Worm (Caenorhabditis elegans) whole organism, mixed stage, embryonic: Measurements from ENCODE around the gene rabr-2.

Source experiments
- M03D4.4 ChIP-seq: sonication (generic microtip); optimal IDR thresholded peaks from 2 replicates; lab custom pipeline; 2017; ENCODE audit warnings: mild to moderate bottlenecking, missing genetic modification characterization, missing compliant biosample characterization
- ceh-39 ChIP-seq: fragments of 150-350 bp; optimal IDR thresholded peaks from 2 replicates; lab custom pipeline; 2014; ENCODE audit warnings: missing biosample characterization, missing genetic modification characterization
- ceh-43 ChIP-seq: fragments of 200-800 bp; sonication (Bioruptor generic); optimal IDR thresholded peaks from 2 replicates; lab custom pipeline; 2018; ENCODE audit warnings: mild to moderate bottlenecking, missing genetic modification characterization, moderate library complexity, missing compliant biosample characterization
- ceh-83 ChIP-seq: fragments of 200-800 bp; sonication (Bioruptor generic); optimal IDR thresholded peaks from 2 replicates; lab custom pipeline; 2018; ENCODE audit warnings: mild to moderate bottlenecking, missing genetic modification characterization, missing compliant biosample characterization
- ces-1 ChIP-seq: fragments of 150-350 bp; optimal IDR thresholded peaks from 2 replicates; lab custom pipeline; 2014; ENCODE audit warnings: missing biosample characterization, missing genetic modification reagents, missing genetic modification characterization
- cnd-1 ChIP-seq: fragments of 200-800 bp; sonication (Bioruptor generic); optimal IDR thresholded peaks from 2 replicates; lab custom pipeline; 2018; ENCODE audit warnings: mild to moderate bottlenecking, missing genetic modification characterization, missing compliant biosample characterization
- drap-1 ChIP-seq: fragments of 200-800 bp; sonication (Bioruptor generic); optimal IDR thresholded peaks from 3 replicates; lab custom pipeline; 2018; ENCODE audit warnings: mild to moderate bottlenecking, missing genetic modification characterization, missing compliant biosample characterization
- elt-1 ChIP-seq: sonication (generic microtip); optimal IDR thresholded peaks from 2 replicates; lab custom pipeline; 2017; ENCODE audit warnings: missing genetic modification characterization, mild to moderate bottlenecking, missing compliant biosample characterization, antibody characterized with exemption, moderate library complexity, borderline replicate concordance; ENCODE audit not compliant: insufficient read depth
- elt-3 ChIP-seq: fragments of 150-350 bp; optimal IDR thresholded peaks from 2 replicates; lab custom pipeline; 2014; ENCODE audit warnings: missing biosample characterization, missing genetic modification characterization
- flh-1 ChIP-seq: fragments of 200-800 bp; sonication (Bioruptor generic); optimal IDR thresholded peaks from 2 replicates; lab custom pipeline; 2018; ENCODE audit warnings: mild to moderate bottlenecking, missing genetic modification characterization, moderate library complexity, missing compliant biosample characterization
- hlh-1 ChIP-seq: fragments of 150-350 bp; optimal IDR thresholded peaks from 2 replicates; lab custom pipeline; 2014; ENCODE audit warnings: missing biosample characterization, missing genetic modification reagents, missing genetic modification characterization
- lin-13 ChIP-seq: fragments of 150-350 bp; optimal IDR thresholded peaks from 2 replicates; lab custom pipeline; 2014; ENCODE audit warnings: missing biosample characterization, missing genetic modification characterization
- lin-32 ChIP-seq: fragments of 200-800 bp; sonication (Bioruptor generic); optimal IDR thresholded peaks from 2 replicates; lab custom pipeline; 2018; ENCODE audit warnings: mild to moderate bottlenecking, missing genetic modification characterization, missing compliant biosample characterization
- lsy-2 ChIP-seq: fragments of 150-350 bp; optimal IDR thresholded peaks from 2 replicates; lab custom pipeline; 2014; ENCODE audit warnings: missing biosample characterization, missing genetic modification characterization
- mep-1 ChIP-seq: fragments of 150-350 bp; optimal IDR thresholded peaks from 2 replicates; lab custom pipeline; 2017; ENCODE audit warnings: missing biosample characterization, missing genetic modification reagents, missing genetic modification characterization, inconsistent platforms
- mls-2 ChIP-seq: sonication (generic microtip); optimal IDR thresholded peaks from 2 replicates; lab custom pipeline; 2016; ENCODE audit warnings: mild to moderate bottlenecking, missing genetic modification characterization, moderate library complexity, missing compliant biosample characterization
- nhr-12 ChIP-seq: fragments of 150-350 bp; optimal IDR thresholded peaks from 2 replicates; lab custom pipeline; 2014; ENCODE audit warnings: missing biosample characterization, missing genetic modification characterization
- nhr-2 ChIP-seq: fragments of 150-350 bp; optimal IDR thresholded peaks from 2 replicates; lab custom pipeline; 2014; ENCODE audit warnings: missing biosample characterization, missing genetic modification characterization
- nhr-237 ChIP-seq: fragments of 150-350 bp; optimal IDR thresholded peaks from 2 replicates; lab custom pipeline; 2014; ENCODE audit warnings: missing biosample characterization, missing genetic modification characterization
- nhr-28 ChIP-seq: fragments of 150-350 bp; optimal IDR thresholded peaks from 2 replicates; lab custom pipeline; 2014; ENCODE audit warnings: missing biosample characterization, missing genetic modification characterization
- nhr-76 ChIP-seq: sonication (generic microtip); optimal IDR thresholded peaks from 2 replicates; lab custom pipeline; 2017; ENCODE audit warnings: missing biosample characterization, missing genetic modification characterization
- pha-4 ChIP-seq: fragments of 150-350 bp; optimal IDR thresholded peaks from 2 replicates; lab custom pipeline; 2018; ENCODE audit warnings: missing biosample characterization, missing genetic modification reagents, missing genetic modification characterization
- sem-2 ChIP-seq: fragments of 200-800 bp; sonication (Bioruptor generic); optimal IDR thresholded peaks from 2 replicates; lab custom pipeline; 2018; ENCODE audit warnings: mild to moderate bottlenecking, missing genetic modification characterization, missing compliant biosample characterization
- snpc-4 ChIP-seq: fragments of 150-350 bp; optimal IDR thresholded peaks from 2 replicates; lab custom pipeline; 2014; ENCODE audit warnings: missing biosample characterization, missing genetic modification characterization
- sptf-1 ChIP-seq: sonication (generic microtip); optimal IDR thresholded peaks from 2 replicates; lab custom pipeline; 2017; ENCODE audit warnings: mild to moderate bottlenecking, missing genetic modification characterization, moderate library complexity, missing compliant biosample characterization
- tbx-8 ChIP-seq: fragments of 200-800 bp; sonication (Bioruptor generic); optimal IDR thresholded peaks from 2 replicates; lab custom pipeline; 2018; ENCODE audit warnings: mild to moderate bottlenecking, missing genetic modification characterization, moderate library complexity, missing compliant biosample characterization
- unc-120 ChIP-seq: sonication (generic microtip); optimal IDR thresholded peaks from 2 replicates; lab custom pipeline; 2017; ENCODE audit warnings: missing genetic modification characterization, missing compliant biosample characterization; ENCODE audit not compliant: poor library complexity, severe bottlenecking
- unc-39 ChIP-seq: fragments of 150-350 bp; optimal IDR thresholded peaks from 2 replicates; lab custom pipeline; 2014; ENCODE audit warnings: missing biosample characterization, missing genetic modification characterization
- unc-62 ChIP-seq: fragments of 150-350 bp; optimal IDR thresholded peaks from 2 replicates; lab custom pipeline; 2014; ENCODE audit warnings: missing biosample characterization, missing genetic modification reagents, missing genetic modification characterization
- zip-8 ChIP-seq: fragments of 150-350 bp; optimal IDR thresholded peaks from 2 replicates; lab custom pipeline; 2014; ENCODE audit warnings: missing biosample characterization, missing genetic modification characterization
- ztf-11 ChIP-seq: fragments of 150-350 bp; optimal IDR thresholded peaks from 2 replicates; lab custom pipeline; 2014; ENCODE audit warnings: missing biosample characterization, missing genetic modification characterization

Gene rabr-2

DNA sequence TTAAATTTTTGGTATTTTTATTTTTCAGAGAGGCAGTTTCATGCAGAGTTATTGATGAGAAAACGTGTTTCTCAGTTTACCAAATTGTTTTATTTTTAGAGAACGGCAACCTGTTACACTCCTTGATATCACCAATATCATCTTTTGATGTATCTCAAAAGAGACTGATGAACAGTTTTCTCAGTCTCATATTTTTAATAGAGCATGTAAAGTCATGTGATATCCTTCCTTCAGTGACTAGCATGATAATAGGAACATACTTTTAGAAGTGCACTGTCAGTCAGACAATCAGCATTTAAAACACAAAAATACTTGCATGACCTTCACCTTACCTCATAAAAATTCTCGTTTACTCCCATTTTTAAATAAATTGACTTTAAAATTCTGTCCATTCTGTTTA lies 40.6 kb downstream of the rabr-2 start, which contains the start of gene F11E6.11:
Gene F11E6.11 (plus strand): TSS at position 325 of the 400 bp plus-strand sequence.
- no peak for TF ChIP-seq nhr-28 (tag; lab: Kevin White, UChicago)
- TF ChIP-seq lin-13: no peak
- TF ChIP-seq ztf-11: no peak
- no peak for TF ChIP-seq nhr-76
- TF ChIP-seq M03D4.4: no peak
- TF ChIP-seq nhr-2 (tag; lab: Kevin White, UChicago): no peak
- no peak for TF ChIP-seq lin-32
- no peak for TF ChIP-seq snpc-4 (tag; lab: Kevin White, UChicago)
- no peak for TF ChIP-seq ceh-39 (tag; lab: Kevin White, UChicago)
- TF ChIP-seq mls-2 (tag; lab: Kevin White, UChicago): no peak
- no peak for TF ChIP-seq mep-1 (tag; lab: Kevin White, UChicago)
- TF ChIP-seq ceh-43 (GFP tag; lab: Kevin White, UChicago): no peak
- TF ChIP-seq tbx-8 (GFP tag; lab: Kevin White, UChicago): no peak

ce11 chrIV:17441260-17441659 lies 41.9 kb downstream of the rabr-2 start:
- TF ChIP-seq cnd-1 (tag; lab: Kevin White, UChicago) (no peak), nhr-237 (no peak), mls-2 (tag; lab: Kevin White, UChicago) (no peak), lin-32 (no peak), sptf-1 (tag; lab: Kevin White, UChicago) (no peak), ceh-83 (GFP tag; lab: Kevin White, UChicago) (no peak), flh-1 (no peak), snpc-4 (tag; lab: Kevin White, UChicago) (no peak), nhr-12 (no peak), unc-39 (tag; lab: Kevin White, UChicago) (no peak), ztf-11 (no peak), pha-4 (tag; lab: Kevin White, UChicago) (no peak), nhr-2 (tag; lab: Kevin White, UChicago) (no peak), sem-2 (no peak), ces-1 (no peak), ceh-39 (tag; lab: Kevin White, UChicago) (no peak), lin-13 (no peak), elt-3 (tag; lab: Kevin White, UChicago) (no peak), tbx-8 (GFP tag; lab: Kevin White, UChicago) (no peak), ceh-43 (GFP tag; lab: Kevin White, UChicago) (no peak)

DNA sequence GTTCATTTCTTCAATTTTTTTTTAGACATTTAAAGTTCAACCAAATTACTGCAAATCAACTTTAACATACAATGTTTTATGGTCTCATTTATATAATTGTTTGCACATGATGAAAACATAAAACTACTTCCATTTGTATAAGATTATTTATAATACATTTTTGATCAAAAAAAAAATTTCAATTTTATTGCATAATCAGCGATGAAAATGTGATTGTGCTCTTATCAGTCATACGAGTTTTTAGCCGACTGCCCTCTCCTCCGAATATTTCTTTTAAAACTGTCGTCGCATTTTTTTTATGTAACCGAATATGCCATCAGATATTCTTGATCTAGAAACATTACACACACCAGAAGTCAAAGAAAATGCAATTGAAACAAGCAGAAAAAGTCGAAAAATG lies 42.7 kb downstream of the rabr-2 start, which contains the start of gene F08A7.1:
Gene F08A7.1 (plus strand): TSS at position 191 of the 400 bp plus-strand sequence.
- TF ChIP-seq nhr-12 (no peak), elt-1 (tag; lab: Kevin White, UChicago) (no peak), ceh-83 (GFP tag; lab: Kevin White, UChicago) (no peak), sem-2 (no peak), unc-120 (tag; lab: Kevin White, UChicago) (no peak), unc-39 (tag; lab: Kevin White, UChicago) (no peak), lin-32 (no peak), unc-62 (GFP tag; lab: Kevin White, UChicago) (no peak), mls-2 (tag; lab: Kevin White, UChicago) (no peak), ces-1 (no peak)

DNA sequence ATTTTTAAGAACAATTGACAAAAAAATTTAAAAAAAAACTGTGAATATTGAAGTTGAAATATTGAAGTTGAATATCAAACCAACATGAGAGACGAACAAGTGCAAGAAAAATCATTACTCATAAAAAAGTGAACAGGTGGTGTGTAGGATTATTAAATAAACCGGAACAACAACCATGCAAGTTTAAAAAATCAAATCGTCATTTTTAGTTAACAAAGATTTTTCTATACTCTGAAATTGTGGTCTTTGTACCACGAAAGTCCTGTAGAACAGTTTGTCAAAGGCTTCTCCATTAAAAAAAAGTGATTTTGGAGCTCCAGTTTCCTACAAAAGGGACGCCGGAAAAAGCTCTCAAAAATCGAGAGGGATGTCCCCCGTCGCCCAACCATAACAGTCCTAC lies 43.1 kb downstream of the rabr-2 start, which contains the start of gene C06A12.19:
Gene C06A12.19 (minus strand): TSS at position 101 of the 400 bp plus-strand sequence.
- TF ChIP-seq unc-39 (tag; lab: Kevin White, UChicago): no peak
- no peak for TF ChIP-seq cnd-1 (tag; lab: Kevin White, UChicago)
- TF ChIP-seq, all 35 proteins: peak for 0

ce11 chrIV:17437038-17437437 lies 46.1 kb downstream of the rabr-2 start, which contains the start of gene C06A12.8:
TSS of gene C06A12.8 (plus strand) at chrIV:17437338.
- TF ChIP-seq zip-8 (tag; lab: Kevin White, UChicago): no peak
- no peak for TF ChIP-seq hlh-1 (tag; lab: Kevin White, UChicago)
- TF ChIP-seq M03D4.4: no peak
- no peak for TF ChIP-seq elt-1 (tag; lab: Kevin White, UChicago)
- TF ChIP-seq elt-3 (tag; lab: Kevin White, UChicago): no peak
- TF ChIP-seq mls-2 (tag; lab: Kevin White, UChicago): no peak
- no peak for TF ChIP-seq ztf-11
- TF ChIP-seq sem-2: no peak
- TF ChIP-seq unc-62 (GFP tag; lab: Kevin White, UChicago): no peak
- TF ChIP-seq flh-1: no peak
- no peak for TF ChIP-seq snpc-4 (tag; lab: Kevin White, UChicago)
- no peak for TF ChIP-seq pha-4 (tag; lab: Kevin White, UChicago)
- TF ChIP-seq drap-1 (GFP tag; lab: Kevin White, UChicago): no peak
- TF ChIP-seq nhr-237: no peak
- TF ChIP-seq lsy-2 (tag; lab: Kevin White, UChicago): no peak
- TF ChIP-seq nhr-2 (tag; lab: Kevin White, UChicago): no peak
- no peak for TF ChIP-seq ceh-39 (tag; lab: Kevin White, UChicago)
- TF ChIP-seq ceh-83 (GFP tag; lab: Kevin White, UChicago): no peak
